Worm (Caenorhabditis elegans): Measurements from ENCODE around the gene C03C10.2.

Gene C03C10.2

DNA sequence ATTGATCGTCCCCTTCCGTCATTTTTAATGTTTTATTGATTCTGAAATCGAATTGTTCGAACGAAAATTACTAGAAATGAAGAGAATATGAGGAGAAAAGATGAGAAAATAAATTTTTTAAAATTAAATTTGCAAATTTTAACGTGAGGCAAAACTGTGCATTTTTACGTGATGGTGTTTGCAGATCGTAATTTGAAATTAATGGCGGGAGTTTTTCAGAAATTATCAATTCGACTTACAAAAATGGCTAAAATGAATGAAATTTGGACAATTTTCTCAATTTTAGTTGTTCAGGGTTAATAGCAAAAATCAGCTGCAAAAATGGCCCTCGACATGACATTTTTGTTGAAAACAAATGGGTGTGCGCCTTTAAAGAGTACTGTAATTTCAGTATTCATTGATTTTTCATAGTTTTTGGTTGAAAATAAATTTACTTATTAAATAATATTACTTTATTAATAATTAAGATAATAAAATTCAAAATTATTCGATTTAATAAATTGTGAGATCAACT lies 7.3 kb downstream of the C03C10.2 start, which contains the start of gene rei-1:
TSS of gene rei-1 (minus strand) at position 84 of the 514 bp plus-strand sequence.
- TF ChIP-seq pax-1 (tag; optimal IDR thresholded peaks at IDR 0.05) = no peak

- no peak for TF ChIP-seq rnt-1 (tag; optimal IDR thresholded peaks at IDR 0.05)
- TF ChIP-seq sdc-2 (tag; optimal IDR thresholded peaks at IDR 0.05) = no peak
- no peak for TF ChIP-seq mec-3 (tag; optimal IDR thresholded peaks at IDR 0.05; ENCODE audit: borderline replicate concordance)
- no peak for TF ChIP-seq elt-2 (tag; optimal IDR thresholded peaks at IDR 0.05)
- no peak for TF ChIP-seq dve-1 (tag; optimal IDR thresholded peaks at IDR 0.05)
- TF ChIP-seq unc-86 (tag; optimal IDR thresholded peaks at IDR 0.05) = no peak
- TF ChIP-seq fkh-6 (tag; optimal IDR thresholded peaks at IDR 0.05) = no peak
- TF ChIP-seq dmd-4 (tag; optimal IDR thresholded peaks at IDR 0.05; ENCODE audit: borderline replicate concordance) = no peak
- TF ChIP-seq ceh-22 (tag; optimal IDR thresholded peaks at IDR 0.05) = no peak
- no peak for TF ChIP-seq pag-3 (tag; optimal IDR thresholded peaks at IDR 0.05; ENCODE audit: borderline replicate concordance)
- TF ChIP-seq ceh-2 (tag; optimal IDR thresholded peaks at IDR 0.05) = no peak
- TF ChIP-seq ceh-34 (tag; optimal IDR thresholded peaks at IDR 0.05) = no peak
- no peak for TF ChIP-seq syd-9 (tag; optimal IDR thresholded peaks at IDR 0.05)
- TF ChIP-seq T23F11.4 (GFP tag; optimal IDR thresholded peaks at IDR 0.05) = no peak
- TF ChIP-seq nhr-11 (tag; optimal IDR thresholded peaks at IDR 0.05) = no peak
- TF ChIP-seq ceh-24 (tag; optimal IDR thresholded peaks at IDR 0.05) = no peak
- TF ChIP-seq ceh-30 (tag; optimal IDR thresholded peaks at IDR 0.05) = no peak
Observed at ce11 chrIII:4098751-4099150, 7.9 kb downstream of the C03C10.2 start.

DNA sequence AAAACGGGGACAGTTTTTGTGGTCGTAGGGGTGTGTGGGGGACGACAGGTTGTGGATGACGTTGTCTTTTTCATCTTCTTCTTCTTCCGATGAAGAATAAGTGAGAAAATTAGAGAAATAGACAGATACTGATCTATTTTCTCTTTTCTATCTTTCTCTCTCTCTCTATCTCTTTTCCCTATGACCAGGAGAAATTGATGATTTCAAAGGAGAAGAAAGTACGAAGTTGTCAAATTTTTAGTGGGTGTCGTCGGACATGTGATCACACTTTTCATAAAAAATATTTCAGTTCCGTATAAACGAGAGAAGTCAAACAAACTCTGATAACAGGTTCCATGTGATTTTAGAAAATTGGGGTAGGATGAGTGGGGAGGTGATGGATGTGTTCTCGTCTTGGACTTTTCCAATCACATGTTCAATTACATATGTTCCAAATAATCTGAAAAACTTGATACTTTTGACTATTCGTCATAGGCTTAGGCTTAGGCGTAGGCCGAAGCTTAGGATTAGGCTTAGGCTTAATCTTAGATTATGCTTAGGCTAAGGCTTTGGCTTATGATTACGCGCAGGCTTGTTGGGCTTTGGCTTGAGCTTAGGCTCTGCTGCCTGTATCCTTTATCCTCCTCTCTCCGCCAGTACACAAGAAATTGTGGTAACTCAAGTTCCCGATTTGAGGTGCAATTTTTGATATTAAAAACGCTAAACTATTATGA lies 9.2 kb downstream of the C03C10.2 start:
- TF ChIP-seq ceh-18 (tag; optimal IDR thresholded peaks at IDR 0.05) = peak; percentile 18
- TF ChIP-seq che-1 (tag; optimal IDR thresholded peaks at IDR 0.05) = no peak
- TF ChIP-seq unc-86 (tag; optimal IDR thresholded peaks at IDR 0.05) = no peak
- TF ChIP-seq pros-1 (tag; optimal IDR thresholded peaks at IDR 0.05) = no peak
- TF ChIP-seq unc-42 (tag; optimal IDR thresholded peaks at IDR 0.05) = no peak
- TF ChIP-seq hlh-8 (tag; optimal IDR thresholded peaks at IDR 0.05) = no peak
- TF ChIP-seq hlh-30 (tag; optimal IDR thresholded peaks at IDR 0.05; ENCODE audit: insufficient read depth) = peak; percentile 13
- peak; percentile 60 for TF ChIP-seq dve-1 (tag; optimal IDR thresholded peaks at IDR 0.05)
- TF ChIP-seq npax-4 (tag; optimal IDR thresholded peaks at IDR 0.05) = no peak
- TF ChIP-seq C38D4.7 (GFP tag; optimal IDR thresholded peaks at IDR 0.05) = no peak
- TF ChIP-seq ama-1 (optimal IDR thresholded peaks at IDR 0.05) = no peak
- TF ChIP-seq K09A11.1 (tag; optimal IDR thresholded peaks at IDR 0.05; ENCODE audit: insufficient read depth) = no peak
- TF ChIP-seq K02D7.2 (tag; optimal IDR thresholded peaks at IDR 0.05) = no peak
- TF ChIP-seq rnt-1 (tag; optimal IDR thresholded peaks at IDR 0.05) = no peak
- peak; percentile 72 for TF ChIP-seq unc-55 (GFP tag; optimal IDR thresholded peaks at IDR 0.05)
- TF ChIP-seq pha-2 (tag; optimal IDR thresholded peaks at IDR 0.05) = no peak
- no peak for TF ChIP-seq C08G9.2 (tag; optimal IDR thresholded peaks at IDR 0.05)
- TF ChIP-seq mec-3 (tag; optimal IDR thresholded peaks at IDR 0.05; ENCODE audit: borderline replicate concordance) = no peak
- TF ChIP-seq lim-6 (tag; optimal IDR thresholded peaks at IDR 0.05) = no peak
- no peak for TF ChIP-seq ceh-48 (tag; optimal IDR thresholded peaks at IDR 0.05)

DNA sequence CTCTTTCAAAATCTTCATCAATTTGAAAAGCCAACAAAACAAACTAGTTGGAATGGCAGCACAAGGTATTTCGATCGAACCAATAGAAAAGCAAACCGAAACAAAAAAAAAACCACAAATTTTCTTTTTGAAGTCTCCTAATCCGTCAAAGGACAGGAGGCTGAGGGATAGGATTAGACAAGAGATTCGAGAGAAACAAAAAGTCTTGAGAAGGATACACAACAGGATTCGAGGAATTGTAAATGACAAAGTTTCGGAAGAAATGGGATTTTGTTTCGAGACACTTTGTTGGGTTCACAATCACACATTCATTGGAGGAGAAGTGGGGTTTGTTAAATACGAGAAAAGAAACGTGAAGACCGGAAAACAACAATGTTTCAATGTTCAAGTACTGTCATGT lies 10.1 kb downstream of the C03C10.2 start:
- TF ChIP-seq unc-55 (GFP tag; optimal IDR thresholded peaks at IDR 0.05) (no peak), hlh-30 (tag; optimal IDR thresholded peaks at IDR 0.05; ENCODE audit: insufficient read depth) (no peak), ceh-14 (tag; optimal IDR thresholded peaks at IDR 0.05) (no peak), ama-1 (optimal IDR thresholded peaks at IDR 0.05) (no peak), hlh-15 (tag; optimal IDR thresholded peaks at IDR 0.05) (no peak), ceh-2 (tag; optimal IDR thresholded peaks at IDR 0.05) (no peak)

All from whole organism, late embryonic.